Fruit fly (Drosophila melanogaster): ENCODE measurements around the gene CG11381.

Gene CG11381

dm6 chrX:1234817-1235617 lies 31.4 kb downstream of the CG11381 start (continued):
- peak; percentile 80 for TF ChIP-seq slp2 (GFP tag; optimal IDR thresholded peaks at IDR 0.05)
- TF ChIP-seq CG12071 (GFP tag; optimal IDR thresholded peaks at IDR 0.05), result peak; percentile 77
- TF ChIP-seq CG34422 (GFP tag; IDR thresholded peaks at IDR 0.05), result peak; percentile 83
- peak; percentile 72; the same call in 1 of the 2 replicates for TF ChIP-seq aop (GFP tag; IDR thresholded peaks at IDR 0.05)
- TF ChIP-seq gt (GFP tag; IDR thresholded peaks at IDR 0.05), result peak; percentile 53; the same call in 1 of the 2 replicates
- peak; percentile 62 for TF ChIP-seq Nf-YC (tag; optimal IDR thresholded peaks at IDR 0.05)
- TF ChIP-seq grau (tag; optimal IDR thresholded peaks at IDR 0.05), result peak; percentile 84
- no peak for TF ChIP-seq CG34376 (GFP tag; optimal IDR thresholded peaks at IDR 0.05)
- TF ChIP-seq Dbx (GFP tag; IDR thresholded peaks at IDR 0.05), result peak; percentile 68; the same call in 1 of the 3 replicates
- peak; percentile 62 for TF ChIP-seq CG6854 (GFP tag; optimal IDR thresholded peaks at IDR 0.05)
- peak; percentile 92 for TF ChIP-seq CG1603 (tag; optimal IDR thresholded peaks at IDR 0.05)
- TF ChIP-seq CG12236 (GFP tag; optimal IDR thresholded peaks at IDR 0.05), result no peak
- TF ChIP-seq sob (GFP tag; IDR thresholded peaks at IDR 0.05), result peak; percentile 81
- TF ChIP-seq CG12219 (GFP tag; optimal IDR thresholded peaks at IDR 0.05), result peak; percentile 77
- TF ChIP-seq CG9215 (GFP tag; IDR thresholded peaks at IDR 0.05), result peak; percentile 64
- peak; percentile 81 for TF ChIP-seq CG7556 (GFP tag; optimal IDR thresholded peaks at IDR 0.05)
- peak; percentile 83 for TF ChIP-seq CG13424 (tag; optimal IDR thresholded peaks at IDR 0.05)
- TF ChIP-seq gcm (GFP tag; optimal IDR thresholded peaks at IDR 0.05), result peak; percentile 73
- peak; percentile 87 for TF ChIP-seq CG1529 (GFP tag; optimal IDR thresholded peaks at IDR 0.05)
- no peak for TF ChIP-seq nerfin-2 (GFP tag; IDR thresholded peaks at IDR 0.05; ENCODE audit: partially characterized antibody)
- peak; percentile 20 for TF ChIP-seq NC2β (GFP tag; optimal IDR thresholded peaks at IDR 0.05)
- peak; percentile 78 for TF ChIP-seq scrt (GFP tag; optimal IDR thresholded peaks at IDR 0.05)
- TF ChIP-seq Max (GFP tag; optimal IDR thresholded peaks at IDR 0.05), result peak; percentile 45
- no peak for TF ChIP-seq Dfd (GFP tag; optimal IDR thresholded peaks at IDR 0.05)
- TF ChIP-seq psq (GFP tag; optimal IDR thresholded peaks at IDR 0.05), result peak; percentile 82
- peak; percentile 31 for TF ChIP-seq exex (tag; optimal IDR thresholded peaks at IDR 0.05)
- TF ChIP-seq CG7357 (GFP tag; IDR thresholded peaks at IDR 0.05), result peak; percentile 72
- peak; percentile 56 for TF ChIP-seq Bdp1 (GFP tag; optimal IDR thresholded peaks at IDR 0.05)
- peak; percentile 78 for TF ChIP-seq Rx (GFP tag; IDR thresholded peaks at IDR 0.05)
- peak; percentile 75 for TF ChIP-seq esg (GFP tag; conservative IDR thresholded peaks at IDR 0.05)
- no peak for TF ChIP-seq CkIIα-i1 (GFP tag; IDR thresholded peaks at IDR 0.05)
- TF ChIP-seq pum (GFP tag; optimal IDR thresholded peaks at IDR 0.05), result peak; percentile 81
- peak; percentile 75 for TF ChIP-seq CG16815 (GFP tag; optimal IDR thresholded peaks at IDR 0.05)
- peak; percentile 79 for TF ChIP-seq onecut (GFP tag; IDR thresholded peaks at IDR 0.05)
- TF ChIP-seq slou (GFP tag; optimal IDR thresholded peaks at IDR 0.05), result peak; percentile 31
- TF ChIP-seq CG9797 (GFP tag; optimal IDR thresholded peaks at IDR 0.05), result no peak
- TF ChIP-seq CG17361 (GFP tag; IDR thresholded peaks at IDR 0.05), result peak; percentile 82
- TF ChIP-seq yki (optimal IDR thresholded peaks at IDR 0.05), result peak; percentile 90
- TF ChIP-seq NFAT (GFP tag; IDR thresholded peaks at IDR 0.05), result peak; percentile 71
- TF ChIP-seq cato (GFP tag; optimal IDR thresholded peaks at IDR 0.05; ENCODE audit: borderline replicate concordance), result no peak
- TF ChIP-seq dimm (GFP tag; IDR thresholded peaks at IDR 0.05), result no peak
- TF ChIP-seq fd102C (GFP tag; optimal IDR thresholded peaks at IDR 0.05), result peak; percentile 50
- peak; percentile 48 for TF ChIP-seq Lhr (GFP tag; optimal IDR thresholded peaks at IDR 0.05)
- peak; percentile 85 for TF ChIP-seq CG2678 (tag; optimal IDR thresholded peaks at IDR 0.05)
- TF ChIP-seq Elba2 (GFP tag; optimal IDR thresholded peaks at IDR 0.05), result no peak
- TF ChIP-seq Pdp1 (GFP tag; optimal IDR thresholded peaks at IDR 0.05), result peak; percentile 52 to 73
- peak; percentile 62 for TF ChIP-seq CG9932 (GFP tag; IDR thresholded peaks at IDR 0.05)
- TF ChIP-seq Poxn (GFP tag; IDR thresholded peaks at IDR 0.05), result no peak
- TF ChIP-seq Fer2 (tag; optimal IDR thresholded peaks at IDR 0.05), result peak; percentile 44
- TF ChIP-seq cwo (GFP tag; optimal IDR thresholded peaks at IDR 0.05), result peak; percentile 69
